Fruit fly (Drosophila melanogaster) whole organism, embryonic: ENCODE results near the gene CG3529.

ENCODE experiments used
- B-H2 ChIP-seq: fragments of 200-800 bp; sonication (Bioruptor generic); optimal IDR thresholded peaks from 2 replicates; lab custom pipeline; 2018; ENCODE audit warnings: missing biosample characterization, mild to moderate bottlenecking, missing genetic modification characterization
- CG10654 ChIP-seq: fragments of 200-800 bp; sonication (Bioruptor generic); optimal IDR thresholded peaks from 2 replicates; lab custom pipeline; 2016; ENCODE audit warnings: missing biosample characterization, missing genetic modification characterization
- CG12219 ChIP-seq: fragments of 200-800 bp; sonication (Bioruptor generic); optimal IDR thresholded peaks from 3 replicates; lab custom pipeline; 2018; ENCODE audit warnings: missing biosample characterization, mild to moderate bottlenecking, missing genetic modification characterization
- CG17186 ChIP-seq: fragments of 200-800 bp; sonication (Bioruptor generic); optimal IDR thresholded peaks from 3 replicates; lab custom pipeline; 2017; ENCODE audit warnings: missing biosample characterization, missing genetic modification reagents, missing genetic modification characterization
- CG17359 ChIP-seq: fragments of 200-800 bp; sonication (Bioruptor generic); optimal IDR thresholded peaks from 3 replicates; lab custom pipeline; 2018; ENCODE audit warnings: missing biosample characterization, mild to moderate bottlenecking, missing genetic modification characterization, moderate library complexity
- CG17912 ChIP-seq: fragments of 200-800 bp; sonication (Bioruptor generic); optimal IDR thresholded peaks from 2 replicates; lab custom pipeline; 2018; ENCODE audit warnings: missing biosample characterization, mild to moderate bottlenecking, missing genetic modification characterization
- CG18619 ChIP-seq: fragments of 200-800 bp; sonication (Bioruptor generic); optimal IDR thresholded peaks from 3 replicates; lab custom pipeline; 2017; ENCODE audit warnings: missing biosample characterization, mild to moderate bottlenecking, missing genetic modification characterization
- CG2712 ChIP-seq: fragments of 200-800 bp; optimal IDR thresholded peaks from 3 replicates; lab custom pipeline; 2019; ENCODE audit warnings: missing biosample characterization, mild to moderate bottlenecking, missing genetic modification characterization, moderate library complexity
- CG2875 ChIP-seq: fragments of 200-800 bp; sonication (Bioruptor generic); optimal IDR thresholded peaks from 2 replicates; lab custom pipeline; 2017; ENCODE audit warnings: missing biosample characterization, mild to moderate bottlenecking, missing genetic modification characterization, missing genetic modification reagents
- CG33213 ChIP-seq: fragments of 200-800 bp; sonication (Bioruptor generic); optimal IDR thresholded peaks from 3 replicates; lab custom pipeline; 2016; ENCODE audit warnings: missing biosample characterization, missing genetic modification characterization
- CG3407 ChIP-seq: fragments of 200-800 bp; sonication (Bioruptor generic); optimal IDR thresholded peaks from 2 replicates; lab custom pipeline; 2018; ENCODE audit warnings: missing biosample characterization, mild to moderate bottlenecking, missing genetic modification characterization
- CG3847 ChIP-seq: fragments of 200-800 bp; sonication (Bioruptor generic); IDR thresholded peaks from 2 replicates; pipeline ENCODE4 v1.3.6; 2022; ENCODE audit warnings: missing biosample characterization, missing genetic modification characterization
- CG5245 ChIP-seq: fragments of 200-800 bp; sonication (Bioruptor generic); optimal IDR thresholded peaks from 3 replicates; lab custom pipeline; 2016; ENCODE audit warnings: missing biosample characterization, missing genetic modification characterization
- CG7786 ChIP-seq: fragments of 200-800 bp; sonication (Bioruptor generic); optimal IDR thresholded peaks from 2 replicates; lab custom pipeline; 2016; ENCODE audit warnings: missing biosample characterization, missing genetic modification characterization
- CG9797 ChIP-seq: fragments of 200-800 bp; sonication (Bioruptor generic); optimal IDR thresholded peaks from 3 replicates; lab custom pipeline; 2018; ENCODE audit warnings: missing biosample characterization, mild to moderate bottlenecking, missing genetic modification characterization
- CkIIα-i1 ChIP-seq: fragments of 200-800 bp; sonication (Bioruptor generic); IDR thresholded peaks from 2 replicates; pipeline ENCODE4 v1.3.6; 2022; ENCODE audit warnings: missing biosample characterization, missing genetic modification characterization
- CoRest ChIP-seq: fragments of 200-800 bp; sonication (Bioruptor generic); optimal IDR thresholded peaks from 3 replicates; lab custom pipeline; 2018; ENCODE audit warnings: missing biosample characterization, mild to moderate bottlenecking, missing genetic modification characterization, moderate library complexity
- D19B ChIP-seq: fragments of 200-800 bp; sonication (Bioruptor generic); optimal IDR thresholded peaks from 2 replicates; lab custom pipeline; 2017; ENCODE audit warnings: missing biosample characterization, mild to moderate bottlenecking, missing genetic modification characterization
- Dref ChIP-seq: fragments of 200-800 bp; sonication (Bioruptor generic); IDR thresholded peaks from 2 replicates; pipeline ENCODE4 v1.3.6; 2022; ENCODE audit warnings: missing biosample characterization, missing genetic modification characterization
- Eip74EF ChIP-seq, 2 experiments: fragments of 200-800 bp in 1 of 2; fragments of >200 bp in 1 of 2; sonication (Bioruptor generic) in 1 of 2; optimal IDR thresholded peaks; 2 replicates each; lab custom pipeline; 2017 to 2019; ENCODE audit warnings: missing biosample characterization in 2 of 2, missing genetic modification characterization in 2 of 2, mild to moderate bottlenecking in 1 of 2, moderate library complexity in 1 of 2
- Ets97D ChIP-seq: fragments of 200-800 bp; sonication (Bioruptor generic); optimal IDR thresholded peaks from 3 replicates; lab custom pipeline; 2016; ENCODE audit warnings: missing biosample characterization, missing genetic modification characterization
- Hr51 ChIP-seq, 2 experiments: fragments of 200-800 bp; sonication (Bioruptor generic); optimal IDR thresholded peaks; 2 replicates in 1 of 2; 3 replicates in 1 of 2; lab custom pipeline; 2016 to 2018; ENCODE audit warnings: missing biosample characterization in 2 of 2, missing genetic modification characterization in 2 of 2, mild to moderate bottlenecking in 1 of 2, moderate library complexity in 1 of 2
- Hsf ChIP-seq: fragments of 200-800 bp; sonication (Bioruptor generic); optimal IDR thresholded peaks from 3 replicates; lab custom pipeline; 2016; ENCODE audit warnings: missing biosample characterization, missing genetic modification characterization
- Mrtf ChIP-seq: fragments of 200-800 bp; sonication (Bioruptor generic); IDR thresholded peaks from 3 replicates; pipeline ENCODE4 v1.3.6; 2022; ENCODE audit warnings: missing biosample characterization, missing genetic modification characterization
- NC2α ChIP-seq: fragments of 200-800 bp; sonication (Bioruptor generic); optimal IDR thresholded peaks from 2 replicates; lab custom pipeline; 2016; ENCODE audit warnings: missing biosample characterization, missing genetic modification characterization
- Nf-YC ChIP-seq: fragments of 200-800 bp; optimal IDR thresholded peaks from 3 replicates; lab custom pipeline; 2019; ENCODE audit warnings: missing biosample characterization, mild to moderate bottlenecking, missing genetic modification characterization, moderate library complexity
- Rfx ChIP-seq: fragments of 200-800 bp; sonication (Bioruptor generic); IDR thresholded peaks from 2 replicates; pipeline ENCODE4 v1.3.6; 2022; ENCODE audit warnings: missing biosample characterization, missing genetic modification characterization
- Rx ChIP-seq: fragments of 200-800 bp; sonication (Bioruptor generic); IDR thresholded peaks from 2 replicates; pipeline ENCODE4 v1.3.6; 2022; ENCODE audit warnings: missing biosample characterization, missing genetic modification characterization
- Six4 ChIP-seq: fragments of 200-800 bp; sonication (Bioruptor generic); optimal IDR thresholded peaks from 2 replicates; lab custom pipeline; 2016; ENCODE audit warnings: missing biosample characterization, missing genetic modification characterization
- Sry-β ChIP-seq: fragments of 200-800 bp; sonication (Bioruptor generic); optimal IDR thresholded peaks from 2 replicates; lab custom pipeline; 2018; ENCODE audit warnings: missing biosample characterization, mild to moderate bottlenecking, missing genetic modification characterization, moderate library complexity
- cato ChIP-seq: fragments of 200-800 bp; sonication (Bioruptor generic); optimal IDR thresholded peaks from 2 replicates; lab custom pipeline; 2016; ENCODE audit warnings: missing biosample characterization, missing genetic modification characterization, borderline replicate concordance
- chn ChIP-seq: fragments of 200-800 bp; sonication (Bioruptor generic); optimal IDR thresholded peaks from 2 replicates; lab custom pipeline; 2016; ENCODE audit warnings: missing biosample characterization, missing genetic modification characterization
- crp ChIP-seq, 2 experiments: fragments of 200-800 bp; sonication (Bioruptor generic); optimal IDR thresholded peaks; 2 replicates in 1 of 2; 3 replicates in 1 of 2; lab custom pipeline; 2017; ENCODE audit warnings: missing biosample characterization in 2 of 2, missing genetic modification characterization in 2 of 2, mild to moderate bottlenecking in 1 of 2, moderate library complexity in 1 of 2
- eve ChIP-seq, 2 experiments: fragments of >200 bp; optimal IDR thresholded peaks; 2 replicates each; lab custom pipeline; 2017; ENCODE audit warnings: missing biosample characterization in 2 of 2, missing genetic modification characterization in 2 of 2
- fu2 ChIP-seq: fragments of 200-800 bp; sonication (Bioruptor generic); optimal IDR thresholded peaks from 2 replicates; lab custom pipeline; 2016; ENCODE audit warnings: missing biosample characterization, missing genetic modification characterization
- gfzf ChIP-seq: fragments of 200-800 bp; sonication (Bioruptor generic); optimal IDR thresholded peaks from 2 replicates; lab custom pipeline; 2016; ENCODE audit warnings: missing biosample characterization, mild to moderate bottlenecking, missing genetic modification characterization, moderate library complexity
- ken ChIP-seq: fragments of 200-800 bp; sonication (Bioruptor generic); IDR thresholded peaks from 3 replicates; pipeline ENCODE4 v1.3.6; 2022; ENCODE audit warnings: missing biosample characterization, missing genetic modification characterization
- otp ChIP-seq: fragments of 200-800 bp; sonication (Bioruptor generic); IDR thresholded peaks from 3 replicates; pipeline ENCODE4, ENCODE4 v1.3.6; 2022; ENCODE audit warnings: missing biosample characterization, missing genetic modification characterization
- phol ChIP-seq: fragments of 200-800 bp; sonication (Bioruptor generic); optimal IDR thresholded peaks from 3 replicates; lab custom pipeline; 2018; ENCODE audit warnings: missing biosample characterization, mild to moderate bottlenecking, missing genetic modification characterization, moderate library complexity
- prd ChIP-seq, 3 experiments: fragments of >200 bp in 2 of 3; fragments of 200-800 bp in 1 of 3; sonication (Bioruptor generic) in 1 of 3; optimal IDR thresholded peaks in 2 of 3; IDR thresholded peaks in 1 of 3; 2 replicates in 2 of 3; 3 replicates in 1 of 3; pipeline versions ENCODE4 v1.3.6 to Lab custom; 2017 to 2022; ENCODE audit warnings: missing biosample characterization in 1 of 3, missing genetic modification characterization in 1 of 3
- psq ChIP-seq: fragments of 200-800 bp; sonication (Bioruptor generic); optimal IDR thresholded peaks from 2 replicates; lab custom pipeline; 2017; ENCODE audit warnings: missing biosample characterization, missing genetic modification characterization
- pzg ChIP-seq: fragments of 200-800 bp; sonication (Bioruptor generic); optimal IDR thresholded peaks from 3 replicates; lab custom pipeline; 2018; ENCODE audit warnings: missing biosample characterization, mild to moderate bottlenecking, missing genetic modification characterization, moderate library complexity
- salm ChIP-seq: fragments of 200-800 bp; sonication (Bioruptor generic); optimal IDR thresholded peaks from 2 replicates; lab custom pipeline; 2018; ENCODE audit warnings: missing biosample characterization, mild to moderate bottlenecking, missing genetic modification characterization
- schlank ChIP-seq: fragments of 200-800 bp; sonication (Bioruptor generic); optimal IDR thresholded peaks from 2 replicates; lab custom pipeline; 2018; ENCODE audit warnings: missing biosample characterization, mild to moderate bottlenecking, missing genetic modification characterization
- scrt ChIP-seq: fragments of 200-800 bp; sonication (Bioruptor generic); optimal IDR thresholded peaks from 2 replicates; lab custom pipeline; 2018; ENCODE audit warnings: missing biosample characterization, mild to moderate bottlenecking, missing genetic modification characterization, moderate library complexity
- tll ChIP-seq, 2 experiments: fragments of 200-800 bp in 1 of 2; fragments of >200 bp in 1 of 2; sonication (Bioruptor generic) in 1 of 2; optimal IDR thresholded peaks; 2 replicates each; lab custom pipeline; 2017 to 2019; ENCODE audit warnings: missing biosample characterization in 2 of 2, missing genetic modification characterization in 2 of 2, mild to moderate bottlenecking in 1 of 2, moderate library complexity in 1 of 2
- vfl ChIP-seq: fragments of 200-800 bp; sonication (Bioruptor generic); optimal IDR thresholded peaks from 2 replicates; lab custom pipeline; 2016; ENCODE audit warnings: missing biosample characterization, missing genetic modification characterization
- wek ChIP-seq: fragments of 200-800 bp; sonication (Bioruptor generic); optimal IDR thresholded peaks from 3 replicates; lab custom pipeline; 2018; ENCODE audit warnings: missing biosample characterization, mild to moderate bottlenecking, missing genetic modification characterization, moderate library complexity
- wor ChIP-seq: fragments of 200-800 bp; sonication (Bioruptor generic); IDR thresholded peaks from 2 replicates; pipeline ENCODE4 v1.3.6; 2022; ENCODE audit warnings: missing biosample characterization, missing genetic modification characterization

The CG3529 gene

dm6 chr3L:9476829-9477228 is 30.2 kb downstream of the CG3529 start, which contains the start of the genes Uch-L5 and Jarid2 (continued):
- peak; percentile 6 for TF ChIP-seq CG18619 (GFP tag; lab: Kevin White, UChicago)
- TF ChIP-seq chn (GFP tag; lab: Kevin White, UChicago), result peak; percentile 65
- TF ChIP-seq schlank, result peak; percentile 28
- peak; percentile 95 for TF ChIP-seq pzg (GFP tag; lab: Kevin White, UChicago)
- no peak for TF ChIP-seq prd (optimal IDR thresholded peaks at IDR 0.05; lab: Kevin White, UChicago)
- TF ChIP-seq prd (GFP tag; IDR thresholded peaks at IDR 0.05; lab: Robert Waterston, UW), result 0 out of 3 replicates have a peak, but pooled peaks have one; percentile 27
- TF ChIP-seq CG7786, result peak; percentile 58
- peak; percentile 60 for TF ChIP-seq CG9797 (GFP tag; lab: Kevin White, UChicago)
- peak in 1 of 2 experiments; percentile 30 for TF ChIP-seq Hr51 (GFP tag; optimal IDR thresholded peaks at IDR 0.05; lab: Kevin White, UChicago)
- TF ChIP-seq Eip74EF (GFP tag; optimal IDR thresholded peaks at IDR 0.05; lab: Kevin White, UChicago), result no peak
- peak; percentile 43; the same call in 1 of the 2 replicates for TF ChIP-seq Rx (GFP tag; lab: Robert Waterston, UW)
- TF ChIP-seq cato (GFP tag; lab: Kevin White, UChicago), result no peak
- TF ChIP-seq Sry-β (GFP tag; lab: Kevin White, UChicago), result peak; percentile 31
- TF ChIP-seq phol, result peak; percentile 100
- no peak for TF ChIP-seq Six4 (GFP tag; lab: Kevin White, UChicago)
- TF ChIP-seq salm (tag; lab: Kevin White, UChicago), result no peak
- peak; percentile 57 for TF ChIP-seq CG10654 (GFP tag; lab: Kevin White, UChicago)
- peak; percentile 63 for TF ChIP-seq vfl
- no peak for TF ChIP-seq CkIIα-i1
- TF ChIP-seq CG12219, result no peak
- TF ChIP-seq eve (GFP tag; optimal IDR thresholded peaks at IDR 0.05; lab: Kevin White, UChicago), result no peak
- no peak for TF ChIP-seq NC2α (GFP tag; lab: Kevin White, UChicago)
- peak; percentile 86 for TF ChIP-seq CG3847 (GFP tag; lab: Robert Waterston, UW)
- TF ChIP-seq Rfx (GFP tag; lab: Robert Waterston, UW), result peak; percentile 78
- TF ChIP-seq Dref (GFP tag; lab: Robert Waterston, UW), result peak; percentile 48
- TF ChIP-seq CG17186 (GFP tag; lab: Kevin White, UChicago), result peak; percentile 75
- peak; percentile 53 for TF ChIP-seq psq (GFP tag; lab: Kevin White, UChicago)
- TF ChIP-seq Mrtf (GFP tag; lab: Robert Waterston, UW), result no peak
- TF ChIP-seq gfzf (GFP tag; lab: Kevin White, UChicago), result peak; percentile 42
- TF ChIP-seq CG5245 (GFP tag; lab: Kevin White, UChicago), result peak; percentile 41
- 0 out of 3 replicates have a peak, but pooled peaks have one; percentile 47 for TF ChIP-seq ken (GFP tag; lab: Robert Waterston, UW)
- TF ChIP-seq crp (GFP tag; optimal IDR thresholded peaks at IDR 0.05; lab: Kevin White, UChicago), result peak in 1 of 2 experiments; percentile 27
- peak; percentile 49 for TF ChIP-seq wek
- TF ChIP-seq wor (GFP tag; lab: Robert Waterston, UW), result no peak
- TF ChIP-seq fu2 (GFP tag; lab: Kevin White, UChicago), result peak; percentile 56
- peak; percentile 46 for TF ChIP-seq Nf-YC
- no peak for TF ChIP-seq otp (GFP tag; lab: Robert Waterston, UW)
- TF ChIP-seq CG3407 (GFP tag; lab: Kevin White, UChicago), result peak; percentile 22
- peak; percentile 61 for TF ChIP-seq CG2712 (tag; lab: Kevin White, UChicago)
- peak; percentile 28 for TF ChIP-seq CoRest
- TF ChIP-seq B-H2 (GFP tag; lab: Kevin White, UChicago), result peak; percentile 38
- peak; percentile 11 for TF ChIP-seq CG17359 (tag; lab: Kevin White, UChicago)
- TF ChIP-seq Hsf (GFP tag; lab: Kevin White, UChicago), result peak; percentile 43
- peak; percentile 2 for TF ChIP-seq CG2875 (GFP tag; lab: Kevin White, UChicago)
- peak; percentile 96 for TF ChIP-seq Ets97D (GFP tag; lab: Kevin White, UChicago)
- TF ChIP-seq D19B (GFP tag; lab: Kevin White, UChicago), result no peak
- TF ChIP-seq CG33213 (GFP tag; lab: Kevin White, UChicago), result no peak
- no peak for TF ChIP-seq scrt (GFP tag; lab: Kevin White, UChicago)
- peak; percentile 46 for TF ChIP-seq CG17912 (GFP tag; lab: Kevin White, UChicago)
- peak in 1 of 2 experiments; percentile 22 for TF ChIP-seq tll (GFP tag; optimal IDR thresholded peaks at IDR 0.05; lab: Kevin White, UChicago)
